Worm (Caenorhabditis elegans) whole organism, L1 larva: ENCODE measurements around the gene acs-20.

Experiments
- C04F5.9 ChIP-seq: sonication (generic microtip); optimal IDR thresholded peaks from 2 replicates; lab custom pipeline; 2016; ENCODE audit warnings: missing genetic modification characterization, missing compliant biosample characterization
- C16A3.4 ChIP-seq: fragments of 150-350 bp; optimal IDR thresholded peaks from 2 replicates; lab custom pipeline; 2014; ENCODE audit warnings: missing biosample characterization, missing genetic modification characterization
- C34B4.2 ChIP-seq: sonication (generic microtip); optimal IDR thresholded peaks from 2 replicates; lab custom pipeline; 2017; ENCODE audit warnings: mild to moderate bottlenecking, missing genetic modification characterization, missing compliant biosample characterization
- F16B12.6 ChIP-seq: fragments of 150-350 bp; optimal IDR thresholded peaks from 2 replicates; lab custom pipeline; 2014; ENCODE audit warnings: missing biosample characterization, missing genetic modification characterization
- Y116A8C.19 ChIP-seq: sonication (generic microtip); optimal IDR thresholded peaks from 2 replicates; lab custom pipeline; 2016; ENCODE audit warnings: missing compliant biosample characterization, missing genetic modification characterization, borderline replicate concordance
- aha-1 ChIP-seq: fragments of 150-350 bp; optimal IDR thresholded peaks from 2 replicates; lab custom pipeline; 2014; ENCODE audit warnings: missing biosample characterization, missing genetic modification characterization
- alr-1 ChIP-seq: fragments of 200-800 bp; sonication (Bioruptor generic); optimal IDR thresholded peaks from 2 replicates; lab custom pipeline; 2018; ENCODE audit warnings: borderline replicate concordance, mild to moderate bottlenecking, missing genetic modification characterization, missing compliant biosample characterization
- aly-2 ChIP-seq: fragments of 150-350 bp; optimal IDR thresholded peaks from 2 replicates; lab custom pipeline; 2014; ENCODE audit warnings: missing biosample characterization, missing genetic modification characterization
- blmp-1 ChIP-seq: fragments of 150-350 bp; optimal IDR thresholded peaks from 2 replicates; lab custom pipeline; 2014; ENCODE audit warnings: missing biosample characterization, missing genetic modification characterization
- ceh-8 ChIP-seq: fragments of 200-800 bp; sonication (Bioruptor generic); optimal IDR thresholded peaks from 2 replicates; lab custom pipeline; 2018; ENCODE audit warnings: mild to moderate bottlenecking, missing genetic modification characterization, moderate library complexity, missing compliant biosample characterization
- ceh-82 ChIP-seq, 3 experiments: fragments of 150-350 bp in 1 of 3; sonication (generic microtip) in 2 of 3; optimal IDR thresholded peaks; 2 replicates each; lab custom pipeline; 2014 to 2017; ENCODE audit warnings: missing biosample characterization in 3 of 3, missing genetic modification characterization in 3 of 3
- ceh-88 ChIP-seq: fragments of 200-800 bp; sonication (Bioruptor generic); IDR thresholded peaks from 2 replicates; pipeline ENCODE4 v1.3.6; 2022; ENCODE audit warnings: missing genetic modification characterization, missing compliant biosample characterization
- ces-1 ChIP-seq: fragments of 150-350 bp; optimal IDR thresholded peaks from 2 replicates; lab custom pipeline; 2014; ENCODE audit warnings: missing biosample characterization, missing genetic modification reagents, missing genetic modification characterization
- efl-1 ChIP-seq, 4 experiments: fragments of 150-350 bp; optimal IDR thresholded peaks in 3 of 4; peaks in 1 of 4; 1 replicate in 1 of 4; 2 replicates in 3 of 4; lab custom pipeline; 2014; ENCODE audit warnings: missing biosample characterization in 2 of 4, missing genetic modification characterization in 2 of 4, missing genetic modification reagents in 2 of 4
- elt-2 ChIP-seq: sonication (generic microtip); optimal IDR thresholded peaks from 2 replicates; lab custom pipeline; 2016; ENCODE audit warnings: missing genetic modification characterization, mild to moderate bottlenecking, inconsistent platforms, missing compliant biosample characterization, missing genetic modification reagents
- elt-3 ChIP-seq, 6 experiments: fragments of 150-350 bp in 1 of 6; sonication (generic microtip); optimal IDR thresholded peaks; 2 replicates each; lab custom pipeline; 2017 to 2018; ENCODE audit warnings: missing biosample characterization in 6 of 6, missing genetic modification characterization in 6 of 6, inconsistent platforms in 1 of 6
- ets-5 ChIP-seq: fragments of 200-800 bp; sonication (Bioruptor generic); IDR thresholded peaks from 2 replicates; pipeline ENCODE4 v1.3.6; 2022; ENCODE audit warnings: missing genetic modification characterization, missing compliant biosample characterization
- fkh-10 ChIP-seq: sonication (generic microtip); optimal IDR thresholded peaks from 2 replicates; lab custom pipeline; 2017; ENCODE audit warnings: missing biosample characterization, missing genetic modification reagents, missing genetic modification characterization
- fkh-8 ChIP-seq: sonication (generic microtip); optimal IDR thresholded peaks from 2 replicates; lab custom pipeline; 2016; ENCODE audit warnings: mild to moderate bottlenecking, missing genetic modification characterization, missing compliant biosample characterization
- hlh-17 ChIP-seq: fragments of 200-800 bp; sonication (Bioruptor generic); optimal IDR thresholded peaks from 2 replicates; lab custom pipeline; 2018; ENCODE audit warnings: missing genetic modification characterization, mild to moderate bottlenecking, missing compliant biosample characterization, moderate library complexity, borderline replicate concordance
- irx-1 ChIP-seq: sonication (generic microtip); optimal IDR thresholded peaks from 2 replicates; lab custom pipeline; 2016; ENCODE audit warnings: missing genetic modification characterization, missing compliant biosample characterization
- jun-1 ChIP-seq: fragments of 150-350 bp; optimal IDR thresholded peaks from 2 replicates; lab custom pipeline; 2014; ENCODE audit warnings: missing biosample characterization, missing genetic modification reagents, missing genetic modification characterization
- lin-13 ChIP-seq: fragments of 150-350 bp; optimal IDR thresholded peaks from 2 replicates; lab custom pipeline; 2014; ENCODE audit warnings: missing biosample characterization, missing genetic modification reagents, missing genetic modification characterization
- lin-35 ChIP-seq, 2 experiments: fragments of 150-350 bp; optimal IDR thresholded peaks; 2 replicates each; lab custom pipeline; 2014; ENCODE audit warnings: missing biosample characterization in 2 of 2, missing genetic modification characterization in 2 of 2, missing genetic modification reagents in 2 of 2
- lsy-2 ChIP-seq, 2 experiments: fragments of 150-350 bp; optimal IDR thresholded peaks; 2 replicates each; lab custom pipeline; 2014; ENCODE audit warnings: missing biosample characterization in 2 of 2, missing genetic modification characterization in 2 of 2
- mab-9 ChIP-seq: fragments of 200-800 bp; sonication (Bioruptor generic); IDR thresholded peaks from 2 replicates; pipeline ENCODE4 v1.3.6; 2022; ENCODE audit warnings: missing genetic modification reagents, missing genetic modification characterization, missing compliant biosample characterization
- mdl-1 ChIP-seq, 2 experiments: fragments of 150-350 bp; optimal IDR thresholded peaks; 2 replicates each; lab custom pipeline; 2014 to 2017; ENCODE audit warnings: missing biosample characterization in 2 of 2, missing genetic modification characterization in 2 of 2, inconsistent platforms in 1 of 2
- mef-2 ChIP-seq: fragments of 150-350 bp; optimal IDR thresholded peaks from 2 replicates; lab custom pipeline; 2014; ENCODE audit warnings: missing biosample characterization, missing genetic modification characterization
- nhr-12 ChIP-seq: sonication (generic microtip); optimal IDR thresholded peaks from 2 replicates; lab custom pipeline; 2017; ENCODE audit warnings: missing biosample characterization, missing genetic modification characterization
- nhr-20 ChIP-seq: sonication (generic microtip); optimal IDR thresholded peaks from 2 replicates; lab custom pipeline; 2016; ENCODE audit warnings: mild to moderate bottlenecking, missing genetic modification characterization, missing compliant biosample characterization
- nhr-28 ChIP-seq: fragments of 150-350 bp; optimal IDR thresholded peaks from 2 replicates; lab custom pipeline; 2014; ENCODE audit warnings: missing biosample characterization, missing genetic modification characterization
- nhr-47 ChIP-seq: sonication (generic microtip); optimal IDR thresholded peaks from 2 replicates; lab custom pipeline; 2016; ENCODE audit warnings: mild to moderate bottlenecking, missing genetic modification characterization, moderate library complexity, missing compliant biosample characterization
- nhr-77 ChIP-seq: fragments of 150-350 bp; optimal IDR thresholded peaks from 2 replicates; lab custom pipeline; 2014; ENCODE audit warnings: missing biosample characterization, missing genetic modification characterization
- nhr-85 ChIP-seq: sonication (generic microtip); peaks from one replicate; lab custom pipeline; 2016; ENCODE audit warnings: missing genetic modification characterization, inconsistent platforms, missing compliant biosample characterization
- pag-3 ChIP-seq: sonication (generic microtip); optimal IDR thresholded peaks from 2 replicates; lab custom pipeline; 2017; ENCODE audit warnings: missing genetic modification characterization, mild to moderate bottlenecking, missing compliant biosample characterization, antibody characterized with exemption, borderline replicate concordance; ENCODE audit not compliant: insufficient read depth
- pax-3 ChIP-seq: fragments of 200-800 bp; sonication (Bioruptor generic); optimal IDR thresholded peaks from 2 replicates; lab custom pipeline; 2018; ENCODE audit warnings: mild to moderate bottlenecking, missing genetic modification characterization, moderate library complexity, missing compliant biosample characterization
- pqm-1 ChIP-seq: sonication (generic microtip); optimal IDR thresholded peaks from 3 replicates; lab custom pipeline; 2017; ENCODE audit warnings: missing biosample characterization, missing genetic modification characterization
- skn-1 ChIP-seq: fragments of 150-350 bp; optimal IDR thresholded peaks from 2 replicates; lab custom pipeline; 2014; ENCODE audit warnings: missing biosample characterization, missing genetic modification characterization
- snu-23 ChIP-seq: sonication (generic microtip); optimal IDR thresholded peaks from 2 replicates; lab custom pipeline; 2016; ENCODE audit warnings: missing genetic modification characterization, missing compliant biosample characterization
- sptf-1 ChIP-seq: fragments of 150-350 bp; optimal IDR thresholded peaks from 2 replicates; lab custom pipeline; 2014; ENCODE audit warnings: missing biosample characterization, missing genetic modification characterization
- swsn-7 ChIP-seq: sonication (generic microtip); optimal IDR thresholded peaks from 2 replicates; lab custom pipeline; 2016; ENCODE audit warnings: missing genetic modification characterization, missing compliant biosample characterization
- tlp-1 ChIP-seq: fragments of 150-350 bp; optimal IDR thresholded peaks from 2 replicates; lab custom pipeline; 2014; ENCODE audit warnings: missing biosample characterization, missing genetic modification characterization
- unc-130 ChIP-seq: fragments of 150-350 bp; optimal IDR thresholded peaks from 2 replicates; lab custom pipeline; 2017; ENCODE audit warnings: missing biosample characterization, missing genetic modification characterization, inconsistent platforms
- unc-30 ChIP-seq: sonication (generic microtip); optimal IDR thresholded peaks from 2 replicates; lab custom pipeline; 2017; ENCODE audit warnings: missing biosample characterization, missing genetic modification characterization
- unc-98 ChIP-seq: fragments of 200-800 bp; sonication (Bioruptor generic); IDR thresholded peaks from 2 replicates; pipeline ENCODE4 v1.3.6; 2022; ENCODE audit warnings: missing genetic modification characterization, missing compliant biosample characterization
- xbp-1 ChIP-seq: sonication (generic microtip); optimal IDR thresholded peaks from 2 replicates; lab custom pipeline; 2016; ENCODE audit warnings: missing genetic modification characterization, missing compliant biosample characterization
- zag-1 ChIP-seq: fragments of 150-350 bp; optimal IDR thresholded peaks from 2 replicates; lab custom pipeline; 2014; ENCODE audit warnings: missing biosample characterization, missing genetic modification characterization
- zip-4 ChIP-seq: fragments of 200-800 bp; sonication (Bioruptor generic); optimal IDR thresholded peaks from 2 replicates; lab custom pipeline; 2018; ENCODE audit warnings: mild to moderate bottlenecking, missing genetic modification characterization, moderate library complexity, missing compliant biosample characterization
- ztf-4 ChIP-seq: fragments of 150-350 bp; optimal IDR thresholded peaks from 2 replicates; lab custom pipeline; 2014; ENCODE audit warnings: missing biosample characterization, missing genetic modification characterization

acs-20 gene

ce11 chrIV:12404137-12404536 lies 5.6 kb upstream of the acs-20 start, which contains the start of gene gex-3 (continued):
- peak; percentile 88 for TF ChIP-seq snu-23 (GFP tag; lab: Kevin White, UChicago)
- peak; percentile 26 for TF ChIP-seq ztf-4 (tag; lab: Kevin White, UChicago)
- peak; percentile 28 for TF ChIP-seq pax-3 (tag; lab: Kevin White, UChicago)
- TF ChIP-seq zag-1 (tag; lab: Kevin White, UChicago) = peak; percentile 19
- TF ChIP-seq nhr-12 (tag; lab: Kevin White, UChicago) = no peak
- TF ChIP-seq unc-30 (tag; lab: Kevin White, UChicago) = no peak
- TF ChIP-seq unc-130 (tag; lab: Kevin White, UChicago) = peak; percentile 84
- peak; percentile 96 to 99 for TF ChIP-seq lin-35 (GFP tag; optimal IDR thresholded peaks at IDR 0.05; lab: Kevin White, UChicago)
- TF ChIP-seq jun-1 (tag; lab: Kevin White, UChicago) = peak; percentile 75
- no peak for TF ChIP-seq pqm-1 (tag; lab: Kevin White, UChicago)
- no peak for TF ChIP-seq ets-5 (GFP tag; lab: Robert Waterston, UW)
- no peak for TF ChIP-seq mab-9 (GFP tag; lab: Robert Waterston, UW)
- no peak for TF ChIP-seq aha-1
- TF ChIP-seq nhr-85 (tag; lab: Kevin White, UChicago) = peak; percentile 86
- peak; percentile 19 for TF ChIP-seq elt-2 (tag; lab: Kevin White, UChicago)
- TF ChIP-seq C04F5.9 (tag; lab: Kevin White, UChicago) = no peak
- peak; percentile 70 for TF ChIP-seq ceh-8 (GFP tag; lab: Kevin White, UChicago)
- TF ChIP-seq nhr-47 (tag; lab: Kevin White, UChicago) = peak; percentile 83
- no peak for TF ChIP-seq pag-3
- TF ChIP-seq mef-2 (tag; lab: Kevin White, UChicago) = no peak
- no peak for TF ChIP-seq ceh-88 (GFP tag; lab: Robert Waterston, UW)
- TF ChIP-seq skn-1 (tag; lab: Kevin White, UChicago) = peak; percentile 83
- peak; percentile 89 for TF ChIP-seq lin-13 (GFP tag; lab: Kevin White, UChicago)
- peak; percentile 73 for TF ChIP-seq fkh-8 (tag; lab: Kevin White, UChicago)
- no peak for TF ChIP-seq unc-98
- peak; percentile 61 for TF ChIP-seq aly-2 (tag; lab: Kevin White, UChicago)
- TF ChIP-seq mdl-1 (tag; optimal IDR thresholded peaks at IDR 0.05; lab: Kevin White, UChicago) = peak in 1 of 2 experiments; percentile 75
- TF ChIP-seq ces-1 (GFP tag; lab: Kevin White, UChicago) = peak; percentile 89
- TF ChIP-seq tlp-1 = no peak
- no peak for TF ChIP-seq C34B4.2 (tag; lab: Kevin White, UChicago)
- no peak for TF ChIP-seq zip-4 (GFP tag; lab: Kevin White, UChicago)
- TF ChIP-seq lsy-2 (tag; optimal IDR thresholded peaks at IDR 0.05; lab: Kevin White, UChicago) = peak; percentile 92 to 96
- TF ChIP-seq sptf-1 (tag; lab: Kevin White, UChicago) = no peak
- TF ChIP-seq hlh-17 = no peak
- peak; percentile 53 for TF ChIP-seq F16B12.6 (tag; lab: Kevin White, UChicago)
- TF ChIP-seq ceh-82 (tag; optimal IDR thresholded peaks at IDR 0.05; lab: Kevin White, UChicago) = peak; percentile 66 to 89 (median 75)
- no peak for TF ChIP-seq blmp-1 (tag; lab: Kevin White, UChicago)
- peak; percentile 96 for TF ChIP-seq C16A3.4 (tag; lab: Kevin White, UChicago)
- TF ChIP-seq xbp-1 (tag; lab: Kevin White, UChicago) = peak; percentile 81
- TF ChIP-seq Y116A8C.19 = no peak
- no peak for TF ChIP-seq alr-1 (tag; lab: Kevin White, UChicago)
- peak; percentile 81 for TF ChIP-seq nhr-77 (tag; lab: Kevin White, UChicago)
- peak; percentile 77 for TF ChIP-seq nhr-20 (tag; lab: Kevin White, UChicago)

DNA sequence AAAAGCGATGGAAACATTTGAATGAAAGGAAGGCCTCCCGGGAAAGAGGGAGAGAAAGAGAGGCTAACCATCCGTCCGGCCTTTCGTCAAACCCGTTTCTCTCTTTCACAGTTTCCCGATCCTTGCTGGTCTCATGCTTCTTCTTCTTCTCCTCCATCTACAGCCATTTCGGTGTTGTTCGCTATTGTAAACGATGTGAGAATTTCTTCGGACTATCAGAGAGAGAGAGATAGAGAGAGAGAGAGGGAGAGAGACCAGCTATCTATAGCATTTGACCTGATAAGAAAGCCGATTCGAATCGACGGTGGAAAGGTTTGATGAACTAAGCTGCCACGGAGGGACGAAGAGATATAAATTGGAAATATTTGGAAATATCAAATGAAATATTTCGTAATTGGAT lies 4.9 kb upstream of the acs-20 start:
- TF ChIP-seq elt-3 (tag; optimal IDR thresholded peaks at IDR 0.05; lab: Kevin White, UChicago) = peak in 2 of 6 experiments; percentile 36 to 50
- TF ChIP-seq fkh-10 = no peak
- TF ChIP-seq nhr-28 (tag; lab: Kevin White, UChicago) = no peak
- TF ChIP-seq swsn-7 (tag; lab: Kevin White, UChicago) = no peak
- TF ChIP-seq irx-1 = no peak
- TF ChIP-seq efl-1 (optimal IDR thresholded peaks at IDR 0.05; lab: Kevin White, UChicago) = no peak
- TF ChIP-seq efl-1 (GFP tag; optimal IDR thresholded peaks at IDR 0.05 in 1 of 2; lab: Kevin White, UChicago) = peak in 1 of 2 experiments; percentile 71
- TF ChIP-seq nhr-85 (tag; lab: Kevin White, UChicago) = peak; percentile 39
- peak; percentile 87 for TF ChIP-seq blmp-1 (tag; lab: Kevin White, UChicago)
- TF ChIP-seq nhr-47 (tag; lab: Kevin White, UChicago) = no peak
